Fruit fly (Drosophila melanogaster): ENCODE data around the gene RpS21.

RpS21 gene

DNA sequence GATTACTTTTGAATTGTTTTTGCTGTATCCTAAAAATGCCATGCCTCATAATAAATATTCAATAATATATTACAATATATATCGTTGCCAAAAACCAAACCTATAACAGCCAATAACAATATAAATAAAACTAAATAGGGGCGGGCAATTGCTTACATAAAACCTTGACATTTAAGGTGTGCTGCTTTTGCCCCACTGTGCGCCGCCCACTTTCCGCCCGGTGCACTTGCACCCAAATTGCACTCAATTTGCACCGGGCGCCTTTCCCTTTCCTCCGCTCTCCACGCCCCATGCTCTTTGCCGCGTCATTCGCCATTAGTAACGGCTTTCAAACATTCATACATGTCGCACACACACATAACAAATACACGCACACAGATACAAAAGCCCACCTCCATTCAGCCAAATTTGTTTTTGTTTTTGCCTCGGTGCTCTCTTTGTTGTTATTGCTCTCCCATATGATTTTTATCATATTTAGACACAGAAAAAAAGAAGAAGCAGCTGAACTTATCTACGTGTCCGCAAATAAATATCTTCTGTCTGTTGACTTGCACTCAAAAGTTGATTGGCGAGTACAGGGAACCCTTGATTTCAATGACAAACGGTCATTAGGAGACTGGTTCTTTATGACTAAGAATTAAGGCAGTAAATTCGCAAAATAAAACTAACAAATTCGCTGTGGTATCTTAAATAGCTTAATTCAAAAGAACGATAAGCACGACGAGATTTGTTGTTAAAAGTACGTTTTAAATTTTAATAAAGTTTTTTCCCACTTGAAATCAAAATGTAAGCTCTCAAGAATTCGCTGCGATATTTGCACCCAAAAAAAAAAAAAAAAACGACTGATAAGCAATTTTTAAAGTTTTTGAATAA, 2.2 kb downstream of the RpS21 start (continued):
- TF ChIP-seq CG12219 (GFP tag; optimal IDR thresholded peaks at IDR 0.05): no peak
- no peak for TF ChIP-seq Mes4 (GFP tag; optimal IDR thresholded peaks at IDR 0.05)
- TF ChIP-seq CG6689 (GFP tag; IDR thresholded peaks at IDR 0.05): 0 out of 2 replicates have a peak, but pooled peaks have one; percentile 23
- TF ChIP-seq fd64A (GFP tag; optimal IDR thresholded peaks at IDR 0.05): no peak
- peak; percentile 3 for TF ChIP-seq CG6854 (GFP tag; optimal IDR thresholded peaks at IDR 0.05)
- TF ChIP-seq Blimp-1 (GFP tag; optimal IDR thresholded peaks at IDR 0.05): peak; percentile 62
- peak; percentile 30 for TF ChIP-seq tap (tag; optimal IDR thresholded peaks at IDR 0.05)
- peak; percentile 35 for TF ChIP-seq Ets65A (GFP tag)
- peak; percentile 25 for TF ChIP-seq CG15269 (tag; optimal IDR thresholded peaks at IDR 0.05)
- no peak for TF ChIP-seq CG6683 (GFP tag; optimal IDR thresholded peaks at IDR 0.05)
- TF ChIP-seq Aef1 (GFP tag; IDR thresholded peaks at IDR 0.05): peak; percentile 39; the same call in 2 of the 3 replicates
- TF ChIP-seq CG4617 (GFP tag; optimal IDR thresholded peaks at IDR 0.05; ENCODE audit: borderline replicate concordance): no peak
- no peak for TF ChIP-seq otp (GFP tag; IDR thresholded peaks at IDR 0.05)
- no peak for TF ChIP-seq Dip2 (GFP tag; IDR thresholded peaks at IDR 0.05)
- no peak for TF ChIP-seq tll (GFP tag; optimal IDR thresholded peaks at IDR 0.05)
- peak; percentile 26 to 43 for TF ChIP-seq Trl (optimal IDR thresholded peaks at IDR 0.05)
- TF ChIP-seq Trl (GFP tag; optimal IDR thresholded peaks at IDR 0.05): peak; percentile 2
- TF ChIP-seq prd (optimal IDR thresholded peaks at IDR 0.05): no peak
- TF ChIP-seq prd (GFP tag; IDR thresholded peaks at IDR 0.05): peak; percentile 34; the same call in 1 of the 3 replicates
- TF ChIP-seq CG15011 (GFP tag; optimal IDR thresholded peaks at IDR 0.05): peak; percentile 24
- TF ChIP-seq sd (tag; optimal IDR thresholded peaks at IDR 0.05): peak; percentile 66
- no peak for TF ChIP-seq CG6272 (GFP tag; IDR thresholded peaks at IDR 0.05)
- peak; percentile 18 for TF ChIP-seq CG12769 (tag; optimal IDR thresholded peaks at IDR 0.05)
- TF ChIP-seq gcm2 (GFP tag; optimal IDR thresholded peaks at IDR 0.05): peak; percentile 2
- TF ChIP-seq hbn (GFP tag; IDR thresholded peaks at IDR 0.05; ENCODE audit: partially characterized antibody): no peak
- TF ChIP-seq Med (GFP tag): peak; percentile 66
- peak; percentile 45 for TF ChIP-seq dmrt99B (tag; optimal IDR thresholded peaks at IDR 0.05)
- TF ChIP-seq slou (GFP tag; optimal IDR thresholded peaks at IDR 0.05): no peak
- TF ChIP-seq Fer2 (tag; optimal IDR thresholded peaks at IDR 0.05): no peak
- peak; percentile 41 for TF ChIP-seq sqz (GFP tag; optimal IDR thresholded peaks at IDR 0.05)
- TF ChIP-seq CG11085 (GFP tag; IDR thresholded peaks at IDR 0.05): no peak
- TF ChIP-seq CG8944 (GFP tag; optimal IDR thresholded peaks at IDR 0.05): no peak
- TF ChIP-seq CG12071 (GFP tag; optimal IDR thresholded peaks at IDR 0.05): peak; percentile 42
- TF ChIP-seq Lhr (GFP tag; optimal IDR thresholded peaks at IDR 0.05): no peak
- TF ChIP-seq Awh (GFP tag; IDR thresholded peaks at IDR 0.05): no peak
- no peak for TF ChIP-seq CG6813 (GFP tag; optimal IDR thresholded peaks at IDR 0.05)
- no peak for TF ChIP-seq BtbVII (GFP tag; optimal IDR thresholded peaks at IDR 0.05)
- peak; percentile 24 for TF ChIP-seq CG11504 (tag; optimal IDR thresholded peaks at IDR 0.05)
- TF ChIP-seq Oli (tag; optimal IDR thresholded peaks at IDR 0.05): peak; percentile 33
- peak; percentile 44 for TF ChIP-seq CG7987 (GFP tag; optimal IDR thresholded peaks at IDR 0.05)
- TF ChIP-seq Sry-δ (GFP tag; optimal IDR thresholded peaks at IDR 0.05): no peak
- peak; percentile 60 for TF ChIP-seq lab (GFP tag; optimal IDR thresholded peaks at IDR 0.05)
- peak; percentile 47; the same call in 1 of the 2 replicates for TF ChIP-seq Bgb (GFP tag; IDR thresholded peaks at IDR 0.05; ENCODE audit: partially characterized antibody)
- no peak for TF ChIP-seq Myb (GFP tag; optimal IDR thresholded peaks at IDR 0.05)
- TF ChIP-seq crol (GFP tag; IDR thresholded peaks at IDR 0.05): peak; percentile 75
- peak; percentile 55 for TF ChIP-seq Ssrp (tag; optimal IDR thresholded peaks at IDR 0.05)
- peak; percentile 17 for TF ChIP-seq CG7839 (tag; optimal IDR thresholded peaks at IDR 0.05)
- no peak for TF ChIP-seq CG11560 (tag; IDR thresholded peaks at IDR 0.05)

All from whole organism, embryonic.